Worm (Caenorhabditis elegans) whole organism, L1 larva: ENCODE data around the gene C17G10.1.

Source experiments
- C16A3.4 ChIP-seq: fragments of 150-350 bp; optimal IDR thresholded peaks from 2 replicates; lab custom pipeline; 2014; ENCODE audit warnings: missing biosample characterization, missing genetic modification characterization
- C34B4.2 ChIP-seq: sonication (generic microtip); optimal IDR thresholded peaks from 2 replicates; lab custom pipeline; 2017; ENCODE audit warnings: mild to moderate bottlenecking, missing genetic modification characterization, missing compliant biosample characterization
- aha-1 ChIP-seq: fragments of 150-350 bp; optimal IDR thresholded peaks from 2 replicates; lab custom pipeline; 2014; ENCODE audit warnings: missing biosample characterization, missing genetic modification characterization
- alr-1 ChIP-seq: fragments of 200-800 bp; sonication (Bioruptor generic); optimal IDR thresholded peaks from 2 replicates; lab custom pipeline; 2018; ENCODE audit warnings: borderline replicate concordance, mild to moderate bottlenecking, missing genetic modification characterization, missing compliant biosample characterization
- aly-2 ChIP-seq: fragments of 150-350 bp; optimal IDR thresholded peaks from 2 replicates; lab custom pipeline; 2014; ENCODE audit warnings: missing biosample characterization, missing genetic modification characterization
- ceh-8 ChIP-seq: fragments of 200-800 bp; sonication (Bioruptor generic); optimal IDR thresholded peaks from 2 replicates; lab custom pipeline; 2018; ENCODE audit warnings: mild to moderate bottlenecking, missing genetic modification characterization, moderate library complexity, missing compliant biosample characterization
- ceh-82 ChIP-seq, 3 experiments: fragments of 150-350 bp in 1 of 3; sonication (generic microtip) in 2 of 3; optimal IDR thresholded peaks; 2 replicates each; lab custom pipeline; 2014 to 2017; ENCODE audit warnings: missing biosample characterization in 3 of 3, missing genetic modification characterization in 3 of 3
- ceh-88 ChIP-seq: fragments of 200-800 bp; sonication (Bioruptor generic); IDR thresholded peaks from 2 replicates; pipeline ENCODE4 v1.3.6; 2022; ENCODE audit warnings: missing genetic modification characterization, missing compliant biosample characterization
- ces-1 ChIP-seq: fragments of 150-350 bp; optimal IDR thresholded peaks from 2 replicates; lab custom pipeline; 2014; ENCODE audit warnings: missing biosample characterization, missing genetic modification reagents, missing genetic modification characterization
- dpl-1 ChIP-seq, 3 experiments: fragments of 150-350 bp in 2 of 3; sonication (generic microtip) in 1 of 3; optimal IDR thresholded peaks; 2 replicates each; lab custom pipeline; 2014 to 2017; ENCODE audit warnings: missing biosample characterization in 3 of 3, missing genetic modification characterization in 3 of 3, missing genetic modification reagents in 3 of 3
- efl-1 ChIP-seq, 4 experiments: fragments of 150-350 bp; optimal IDR thresholded peaks in 3 of 4; peaks in 1 of 4; 1 replicate in 1 of 4; 2 replicates in 3 of 4; lab custom pipeline; 2014; ENCODE audit warnings: missing biosample characterization in 2 of 4, missing genetic modification characterization in 2 of 4, missing genetic modification reagents in 2 of 4
- efl-3 ChIP-seq: fragments of 200-800 bp; sonication (Bioruptor generic); optimal IDR thresholded peaks from 2 replicates; lab custom pipeline; 2018; ENCODE audit warnings: mild to moderate bottlenecking, missing genetic modification characterization, missing compliant biosample characterization
- egl-13 ChIP-seq: sonication (generic microtip); optimal IDR thresholded peaks from 2 replicates; lab custom pipeline; 2016; ENCODE audit warnings: missing genotype, missing genetic modification reagents, missing genetic modification characterization, missing compliant biosample characterization
- ets-5 ChIP-seq: fragments of 200-800 bp; sonication (Bioruptor generic); IDR thresholded peaks from 2 replicates; pipeline ENCODE4 v1.3.6; 2022; ENCODE audit warnings: missing genetic modification characterization, missing compliant biosample characterization
- fkh-10 ChIP-seq: sonication (generic microtip); optimal IDR thresholded peaks from 2 replicates; lab custom pipeline; 2017; ENCODE audit warnings: missing biosample characterization, missing genetic modification reagents, missing genetic modification characterization
- fkh-8 ChIP-seq: sonication (generic microtip); optimal IDR thresholded peaks from 2 replicates; lab custom pipeline; 2016; ENCODE audit warnings: mild to moderate bottlenecking, missing genetic modification characterization, missing compliant biosample characterization
- grh-1 ChIP-seq: fragments of 200-800 bp; sonication (Bioruptor generic); IDR thresholded peaks from 2 replicates; pipeline ENCODE4 v1.3.6; 2022; ENCODE audit warnings: missing genetic modification reagents, missing genetic modification characterization, missing compliant biosample characterization
- hlh-17 ChIP-seq: fragments of 200-800 bp; sonication (Bioruptor generic); optimal IDR thresholded peaks from 2 replicates; lab custom pipeline; 2018; ENCODE audit warnings: missing genetic modification characterization, mild to moderate bottlenecking, missing compliant biosample characterization, moderate library complexity, borderline replicate concordance
- hpl-2 ChIP-seq: fragments of 150-350 bp; optimal IDR thresholded peaks from 2 replicates; lab custom pipeline; 2014; ENCODE audit warnings: missing biosample characterization, missing genetic modification reagents, missing genetic modification characterization
- irx-1 ChIP-seq: sonication (generic microtip); optimal IDR thresholded peaks from 2 replicates; lab custom pipeline; 2016; ENCODE audit warnings: missing genetic modification characterization, missing compliant biosample characterization
- isw-1 ChIP-seq: fragments of 200-800 bp; sonication (Bioruptor generic); IDR thresholded peaks from 2 replicates; pipeline ENCODE4 v1.3.6; 2022; ENCODE audit warnings: missing genetic modification characterization, missing compliant biosample characterization
- jun-1 ChIP-seq: fragments of 150-350 bp; optimal IDR thresholded peaks from 2 replicates; lab custom pipeline; 2014; ENCODE audit warnings: missing biosample characterization, missing genetic modification reagents, missing genetic modification characterization
- lin-14 ChIP-seq: fragments of 200-800 bp; sonication (Bioruptor generic); optimal IDR thresholded peaks from 2 replicates; lab custom pipeline; 2018; ENCODE audit warnings: mild to moderate bottlenecking, missing genetic modification characterization, moderate library complexity, missing compliant biosample characterization
- lin-15B ChIP-seq: fragments of 150-350 bp; sonication (generic microtip); optimal IDR thresholded peaks from 3 replicates; lab custom pipeline; 2014; ENCODE audit warnings: missing biosample characterization, missing genetic modification characterization
- lin-35 ChIP-seq, 2 experiments: fragments of 150-350 bp; optimal IDR thresholded peaks; 2 replicates each; lab custom pipeline; 2014; ENCODE audit warnings: missing biosample characterization in 2 of 2, missing genetic modification characterization in 2 of 2, missing genetic modification reagents in 2 of 2
- lin-39 ChIP-seq: fragments of 150-350 bp; optimal IDR thresholded peaks from 2 replicates; lab custom pipeline; 2014; ENCODE audit warnings: missing biosample characterization, missing genetic modification reagents, missing genetic modification characterization
- lir-3 ChIP-seq: sonication (generic microtip); optimal IDR thresholded peaks from 2 replicates; lab custom pipeline; 2016; ENCODE audit warnings: mild to moderate bottlenecking, missing genetic modification characterization, moderate library complexity, missing compliant biosample characterization; ENCODE audit not compliant: poor library complexity
- lsy-2 ChIP-seq, 2 experiments: fragments of 150-350 bp; optimal IDR thresholded peaks; 2 replicates each; lab custom pipeline; 2014; ENCODE audit warnings: missing biosample characterization in 2 of 2, missing genetic modification characterization in 2 of 2
- mab-9 ChIP-seq: fragments of 200-800 bp; sonication (Bioruptor generic); IDR thresholded peaks from 2 replicates; pipeline ENCODE4 v1.3.6; 2022; ENCODE audit warnings: missing genetic modification reagents, missing genetic modification characterization, missing compliant biosample characterization
- mdl-1 ChIP-seq, 2 experiments: fragments of 150-350 bp; optimal IDR thresholded peaks; 2 replicates each; lab custom pipeline; 2014 to 2017; ENCODE audit warnings: missing biosample characterization in 2 of 2, missing genetic modification characterization in 2 of 2, inconsistent platforms in 1 of 2
- mep-1 ChIP-seq: fragments of 150-350 bp; optimal IDR thresholded peaks from 2 replicates; lab custom pipeline; 2014; ENCODE audit warnings: missing biosample characterization, missing genetic modification characterization
- nhr-11 ChIP-seq: fragments of 150-350 bp; optimal IDR thresholded peaks from 2 replicates; lab custom pipeline; 2014; ENCODE audit warnings: missing biosample characterization, missing genetic modification characterization
- nhr-12 ChIP-seq: sonication (generic microtip); optimal IDR thresholded peaks from 2 replicates; lab custom pipeline; 2017; ENCODE audit warnings: missing biosample characterization, missing genetic modification characterization
- nhr-19 ChIP-seq: fragments of 200-800 bp; sonication (Bioruptor generic); conservative IDR thresholded peaks from 2 replicates; pipeline ENCODE4 v1.3.6; 2022; ENCODE audit warnings: missing genetic modification characterization, missing compliant biosample characterization
- nhr-20 ChIP-seq: sonication (generic microtip); optimal IDR thresholded peaks from 2 replicates; lab custom pipeline; 2016; ENCODE audit warnings: mild to moderate bottlenecking, missing genetic modification characterization, missing compliant biosample characterization
- nhr-47 ChIP-seq: sonication (generic microtip); optimal IDR thresholded peaks from 2 replicates; lab custom pipeline; 2016; ENCODE audit warnings: mild to moderate bottlenecking, missing genetic modification characterization, moderate library complexity, missing compliant biosample characterization
- nhr-71 ChIP-seq: sonication (generic microtip); optimal IDR thresholded peaks from 2 replicates; lab custom pipeline; 2016; ENCODE audit warnings: mild to moderate bottlenecking, missing genetic modification characterization, moderate library complexity, missing compliant biosample characterization
- nhr-76 ChIP-seq: sonication (generic microtip); optimal IDR thresholded peaks from 2 replicates; lab custom pipeline; 2017; ENCODE audit warnings: missing biosample characterization, missing genetic modification characterization
- nhr-84 ChIP-seq: sonication (generic microtip); optimal IDR thresholded peaks from 2 replicates; lab custom pipeline; 2017; ENCODE audit warnings: missing biosample characterization, missing genetic modification characterization
- pqm-1 ChIP-seq: sonication (generic microtip); optimal IDR thresholded peaks from 3 replicates; lab custom pipeline; 2017; ENCODE audit warnings: missing biosample characterization, missing genetic modification characterization
- rnt-1 ChIP-seq: sonication (generic microtip); optimal IDR thresholded peaks from 2 replicates; lab custom pipeline; 2016; ENCODE audit warnings: mild to moderate bottlenecking, missing genetic modification characterization, moderate library complexity, missing compliant biosample characterization
- snpc-4 ChIP-seq: fragments of 150-350 bp; optimal IDR thresholded peaks from 2 replicates; lab custom pipeline; 2014; ENCODE audit warnings: missing biosample characterization, missing genetic modification characterization
- snu-23 ChIP-seq: sonication (generic microtip); optimal IDR thresholded peaks from 2 replicates; lab custom pipeline; 2016; ENCODE audit warnings: missing genetic modification characterization, missing compliant biosample characterization
- sup-37 ChIP-seq: fragments of 200-800 bp; sonication (Bioruptor generic); optimal IDR thresholded peaks from 2 replicates; lab custom pipeline; 2018; ENCODE audit warnings: mild to moderate bottlenecking, missing genetic modification characterization, missing compliant biosample characterization
- swsn-7 ChIP-seq: sonication (generic microtip); optimal IDR thresholded peaks from 2 replicates; lab custom pipeline; 2016; ENCODE audit warnings: missing genetic modification characterization, missing compliant biosample characterization
- tlp-1 ChIP-seq: fragments of 150-350 bp; optimal IDR thresholded peaks from 2 replicates; lab custom pipeline; 2014; ENCODE audit warnings: missing biosample characterization, missing genetic modification characterization
- unc-130 ChIP-seq: fragments of 150-350 bp; optimal IDR thresholded peaks from 2 replicates; lab custom pipeline; 2017; ENCODE audit warnings: missing biosample characterization, missing genetic modification characterization, inconsistent platforms
- unc-30 ChIP-seq: sonication (generic microtip); optimal IDR thresholded peaks from 2 replicates; lab custom pipeline; 2017; ENCODE audit warnings: missing biosample characterization, missing genetic modification characterization
- unc-62 ChIP-seq: fragments of 150-350 bp; optimal IDR thresholded peaks from 2 replicates; lab custom pipeline; 2014; ENCODE audit warnings: missing biosample characterization, missing genetic modification reagents, missing genetic modification characterization
- vab-15 ChIP-seq: sonication (generic microtip); optimal IDR thresholded peaks from 2 replicates; lab custom pipeline; 2017; ENCODE audit warnings: missing genotype, mild to moderate bottlenecking, missing genetic modification characterization, missing compliant biosample characterization
- zag-1 ChIP-seq: fragments of 150-350 bp; optimal IDR thresholded peaks from 2 replicates; lab custom pipeline; 2014; ENCODE audit warnings: missing biosample characterization, missing genetic modification characterization
- ztf-11 ChIP-seq, 2 experiments: sonication (generic microtip); optimal IDR thresholded peaks; 2 replicates each; lab custom pipeline; 2016 to 2017; ENCODE audit warnings: missing genetic modification characterization in 2 of 2, missing biosample characterization in 1 of 2, missing compliant biosample characterization in 1 of 2
- ztf-4 ChIP-seq: fragments of 150-350 bp; optimal IDR thresholded peaks from 2 replicates; lab custom pipeline; 2014; ENCODE audit warnings: missing biosample characterization, missing genetic modification characterization

Gene C17G10.1

ce11 chrII:5605538-5605945 is 9.2 kb downstream of the C17G10.1 start (continued):
- TF ChIP-seq zag-1 (tag; lab: Kevin White, UChicago) (no peak), rnt-1 (tag; lab: Kevin White, UChicago) (no peak), snu-23 (GFP tag; lab: Kevin White, UChicago) (peak; percentile 89), vab-15 (no peak), lin-15B (no peak), lin-35 (GFP tag; optimal IDR thresholded peaks at IDR 0.05; lab: Kevin White, UChicago) (peak in 1 of 2 experiments; percentile 66), lin-14 (GFP tag; lab: Kevin White, UChicago) (peak; percentile 93), unc-30 (tag; lab: Kevin White, UChicago) (no peak), nhr-76 (tag; lab: Kevin White, UChicago) (no peak), tlp-1 (tag; lab: Kevin White, UChicago) (no peak), grh-1 (GFP tag; lab: Robert Waterston, UW) (peak; percentile 82), mdl-1 (tag; optimal IDR thresholded peaks at IDR 0.05; lab: Kevin White, UChicago) (peak in 1 of 2 experiments; percentile 20), unc-130 (tag; lab: Kevin White, UChicago) (no peak), nhr-71 (tag; lab: Kevin White, UChicago) (peak; percentile 87), nhr-84 (tag; lab: Kevin White, UChicago) (no peak), aha-1 (tag; lab: Kevin White, UChicago) (no peak), hpl-2 (GFP tag; lab: Kevin White, UChicago) (no peak), efl-3 (GFP tag; lab: Kevin White, UChicago) (no peak), nhr-19 (GFP tag; lab: Robert Waterston, UW) (peak; percentile 65), lsy-2 (tag; optimal IDR thresholded peaks at IDR 0.05; lab: Kevin White, UChicago) (peak; percentile 31 to 72), nhr-11 (tag; lab: Kevin White, UChicago) (no peak), unc-62 (GFP tag; lab: Kevin White, UChicago) (no peak), isw-1 (GFP tag; lab: Robert Waterston, UW) (no peak), ztf-11 (tag; optimal IDR thresholded peaks at IDR 0.05; lab: Kevin White, UChicago) (no peak), dpl-1 (GFP tag; optimal IDR thresholded peaks at IDR 0.05; lab: Kevin White, UChicago) (peak in 2 of 3 experiments; percentile 5 to 30), swsn-7 (no peak), snpc-4 (peak; percentile 3), efl-1 (optimal IDR thresholded peaks at IDR 0.05; lab: Kevin White, UChicago) (peak; percentile 11 to 38), efl-1 (GFP tag; optimal IDR thresholded peaks at IDR 0.05 in 1 of 2; lab: Kevin White, UChicago) (no peak), fkh-10 (GFP tag; lab: Kevin White, UChicago) (no peak), mab-9 (no peak), aly-2 (tag; lab: Kevin White, UChicago) (no peak), egl-13 (no peak), lin-39 (tag; lab: Kevin White, UChicago) (no peak), C16A3.4 (tag; lab: Kevin White, UChicago) (peak; percentile 56), ztf-4 (tag; lab: Kevin White, UChicago) (peak; percentile 57), ceh-82 (tag; optimal IDR thresholded peaks at IDR 0.05; lab: Kevin White, UChicago) (peak in 2 of 3 experiments; percentile 1 to 4), nhr-20 (tag; lab: Kevin White, UChicago) (peak; percentile 93), jun-1 (tag; lab: Kevin White, UChicago) (peak; percentile 35), ces-1 (GFP tag; lab: Kevin White, UChicago) (no peak), fkh-8 (tag; lab: Kevin White, UChicago) (no peak), nhr-47 (tag; lab: Kevin White, UChicago) (peak; percentile 55), lir-3 (tag; lab: Kevin White, UChicago) (no peak), C34B4.2 (tag; lab: Kevin White, UChicago) (no peak), pqm-1 (no peak), sup-37 (GFP tag; lab: Kevin White, UChicago) (no peak), mep-1 (peak; percentile 29), nhr-12 (tag; lab: Kevin White, UChicago) (no peak), alr-1 (no peak), ceh-88 (GFP tag; lab: Robert Waterston, UW) (no peak), irx-1 (tag; lab: Kevin White, UChicago) (peak; percentile 56), ceh-8 (GFP tag; lab: Kevin White, UChicago) (no peak), ets-5 (GFP tag; lab: Robert Waterston, UW) (no peak), hlh-17 (GFP tag; lab: Kevin White, UChicago) (no peak)
